Fruit fly (Drosophila melanogaster) whole organism, pupa: ENCODE measurements around the gene CG14194.

Experiments used
- CG10348 ChIP-seq: fragments of 200-800 bp; sonication (Bioruptor generic); IDR thresholded peaks from 2 replicates; pipeline ENCODE4 v1.3.6; 2022; ENCODE audit warnings: missing biosample characterization, missing genetic modification characterization
- CG12605 ChIP-seq: fragments of 200-800 bp; sonication (Bioruptor generic); IDR thresholded peaks from 2 replicates; pipeline ENCODE4 v1.3.6; 2022; ENCODE audit warnings: missing biosample characterization, missing genetic modification characterization
- CG13204 ChIP-seq: fragments of 200-800 bp; sonication (Bioruptor generic); optimal IDR thresholded peaks from 2 replicates; lab custom pipeline; 2018; ENCODE audit warnings: missing biosample characterization, mild to moderate bottlenecking, missing genetic modification characterization, moderate library complexity
- CG14655 ChIP-seq: fragments of 200-800 bp; sonication (Bioruptor generic); optimal IDR thresholded peaks from 3 replicates; lab custom pipeline; 2017; ENCODE audit warnings: mild to moderate bottlenecking, missing biosample characterization, missing genetic modification reagents, missing genetic modification characterization
- CG15710 ChIP-seq: fragments of 200-800 bp; sonication (Bioruptor generic); optimal IDR thresholded peaks from 2 replicates; lab custom pipeline; 2018; ENCODE audit warnings: missing biosample characterization, mild to moderate bottlenecking, missing genetic modification characterization, moderate library complexity
- CG17806 ChIP-seq: fragments of 200-800 bp; sonication (Bioruptor generic); optimal IDR thresholded peaks from 2 replicates; lab custom pipeline; 2018; ENCODE audit warnings: missing biosample characterization, mild to moderate bottlenecking, missing genetic modification characterization, moderate library complexity
- CG32121 ChIP-seq: fragments of 200-800 bp; sonication (Bioruptor generic); IDR thresholded peaks from 2 replicates; pipeline ENCODE4 v1.3.6; 2022; ENCODE audit warnings: missing biosample characterization, missing genetic modification characterization
- CG34367 ChIP-seq: fragments of 200-800 bp; sonication (Bioruptor generic); optimal IDR thresholded peaks from 2 replicates; lab custom pipeline; 2018; ENCODE audit warnings: missing biosample characterization, mild to moderate bottlenecking, missing genetic modification characterization
- CG4496 ChIP-seq: fragments of 200-800 bp; sonication (Bioruptor generic); IDR thresholded peaks from 3 replicates; pipeline ENCODE4 v1.3.6; 2022; ENCODE audit warnings: missing biosample characterization, missing genetic modification characterization
- CG8159 ChIP-seq: fragments of 200-800 bp; sonication (Bioruptor generic); optimal IDR thresholded peaks from 3 replicates; lab custom pipeline; 2018; ENCODE audit warnings: missing biosample characterization, mild to moderate bottlenecking, missing genetic modification characterization, moderate library complexity
- CG8301 ChIP-seq: fragments of 200-800 bp; sonication (Bioruptor generic); optimal IDR thresholded peaks from 2 replicates; lab custom pipeline; 2018; ENCODE audit warnings: missing biosample characterization, mild to moderate bottlenecking, missing genetic modification characterization
- CG9948 ChIP-seq: fragments of 200-800 bp; sonication (Bioruptor generic); optimal IDR thresholded peaks from 2 replicates; lab custom pipeline; 2018; ENCODE audit warnings: missing biosample characterization, mild to moderate bottlenecking, missing genetic modification characterization, moderate library complexity
- D1 ChIP-seq: fragments of 200-800 bp; sonication (Bioruptor generic); optimal IDR thresholded peaks from 2 replicates; lab custom pipeline; 2018; ENCODE audit warnings: missing biosample characterization, mild to moderate bottlenecking, missing genetic modification characterization, moderate library complexity
- EcR ChIP-seq: fragments of 200-800 bp; sonication (Bioruptor generic); optimal IDR thresholded peaks from 3 replicates; lab custom pipeline; 2019; ENCODE audit warnings: missing biosample characterization, missing genetic modification characterization, mild to moderate bottlenecking, moderate library complexity, missing genetic modification reagents
- Ets98B ChIP-seq: fragments of 200-800 bp; sonication (Bioruptor generic); IDR thresholded peaks from 2 replicates; pipeline ENCODE4 v1.3.6; 2022; ENCODE audit warnings: missing biosample characterization, missing genetic modification characterization
- Pif1A ChIP-seq: fragments of 200-800 bp; sonication (Bioruptor generic); optimal IDR thresholded peaks from 3 replicates; lab custom pipeline; 2016; ENCODE audit warnings: missing biosample characterization, missing genetic modification characterization
- Pif1B ChIP-seq: fragments of 200-800 bp; sonication (Bioruptor generic); optimal IDR thresholded peaks from 3 replicates; lab custom pipeline; 2016; ENCODE audit warnings: missing biosample characterization, missing genetic modification characterization
- Snoo ChIP-seq: fragments of 200-800 bp; sonication (Bioruptor generic); optimal IDR thresholded peaks from 3 replicates; lab custom pipeline; 2017; ENCODE audit warnings: missing biosample characterization, mild to moderate bottlenecking, missing genetic modification characterization, inconsistent platforms
- fd96Ca ChIP-seq: fragments of 200-800 bp; sonication (Bioruptor generic); IDR thresholded peaks from 3 replicates; pipeline ENCODE4 v1.3.6; 2022; ENCODE audit warnings: missing biosample characterization, missing genetic modification characterization
- gl ChIP-seq: fragments of 200-800 bp; sonication (Bioruptor generic); optimal IDR thresholded peaks from 2 replicates; lab custom pipeline; 2018; ENCODE audit warnings: missing biosample characterization, mild to moderate bottlenecking, missing genetic modification characterization
- rn ChIP-seq: fragments of 200-800 bp; sonication (Bioruptor generic); IDR thresholded peaks from 2 replicates; pipeline ENCODE4 v1.3.6; 2022; ENCODE audit warnings: missing biosample characterization, missing genetic modification characterization

CG14194 gene

dm6 chrX:19155922-19156437 lies 37.4 kb upstream of the CG14194 start:
- peak; percentile 75 for TF ChIP-seq CG13204 (GFP tag; lab: Kevin White, UChicago)
- TF ChIP-seq CG32121 (GFP tag; lab: Robert Waterston, UW) = peak; percentile 79
- TF ChIP-seq rn (GFP tag; lab: Robert Waterston, UW) = peak; percentile 60
- TF ChIP-seq Snoo (tag; lab: Kevin White, UChicago) = peak; percentile 82
- peak; percentile 90 for TF ChIP-seq CG17806 (tag; lab: Kevin White, UChicago)
- peak; percentile 79 for TF ChIP-seq CG12605 (GFP tag; lab: Robert Waterston, UW)
- peak; percentile 88 for TF ChIP-seq CG34367 (tag; lab: Kevin White, UChicago)
- TF ChIP-seq D1 (tag; lab: Kevin White, UChicago) = peak; percentile 69
- TF ChIP-seq Pif1B (GFP tag; lab: Kevin White, UChicago) = peak; percentile 77
- TF ChIP-seq Ets98B (GFP tag; lab: Robert Waterston, UW) = peak; percentile 71
- peak; percentile 89 for TF ChIP-seq CG9948 (tag; lab: Kevin White, UChicago)
- TF ChIP-seq fd96Ca (GFP tag; lab: Robert Waterston, UW) = peak; percentile 66; the same call in 1 of the 3 replicates
- TF ChIP-seq CG10348 (GFP tag; lab: Robert Waterston, UW) = no peak
- peak; percentile 92 for TF ChIP-seq CG15710
- TF ChIP-seq EcR (GFP tag; lab: Kevin White, UChicago) = peak; percentile 71
- peak; percentile 79 for TF ChIP-seq Pif1A (GFP tag; lab: Kevin White, UChicago)
- TF ChIP-seq CG14655 (GFP tag; lab: Kevin White, UChicago) = peak; percentile 85
- peak; percentile 75 for TF ChIP-seq gl (tag; lab: Kevin White, UChicago)
- peak; percentile 92 for TF ChIP-seq CG8159 (tag; lab: Kevin White, UChicago)
- TF ChIP-seq CG8301 (tag; lab: Kevin White, UChicago) = peak; percentile 79
- TF ChIP-seq CG4496 = peak; percentile 87

dm6 chrX:19157471-19157870 lies 35.9 kb upstream of the CG14194 start:
- TF ChIP-seq CG34367 (tag; lab: Kevin White, UChicago) = no peak
- no peak for TF ChIP-seq CG14655 (GFP tag; lab: Kevin White, UChicago)
- TF ChIP-seq CG8159 (tag; lab: Kevin White, UChicago) = no peak
- no peak for TF ChIP-seq CG9948 (tag; lab: Kevin White, UChicago)
- no peak for TF ChIP-seq CG32121 (GFP tag; lab: Robert Waterston, UW)
- TF ChIP-seq, all 21 proteins: peak for 0

dm6 chrX:19158519-19159289 lies 34.7 kb upstream of the CG14194 start:
- TF ChIP-seq CG15710 = peak; percentile 20
- TF ChIP-seq CG8159 (tag; lab: Kevin White, UChicago) = peak; percentile 60
- TF ChIP-seq gl (tag; lab: Kevin White, UChicago) = no peak
- peak; percentile 19 for TF ChIP-seq CG9948 (tag; lab: Kevin White, UChicago)
- TF ChIP-seq CG14655 (GFP tag; lab: Kevin White, UChicago) = peak; percentile 50
- TF ChIP-seq CG12605 (GFP tag; lab: Robert Waterston, UW) = no peak

dm6 chrX:19159942-19160341 lies 33.4 kb upstream of the CG14194 start:
- no peak for TF ChIP-seq Pif1A (GFP tag; lab: Kevin White, UChicago)
- peak; percentile 66 for TF ChIP-seq CG17806 (tag; lab: Kevin White, UChicago)
- peak; percentile 84 for TF ChIP-seq CG15710
- no peak for TF ChIP-seq gl (tag; lab: Kevin White, UChicago)
- TF ChIP-seq Snoo (tag; lab: Kevin White, UChicago) = peak; percentile 80
- TF ChIP-seq CG13204 (GFP tag; lab: Kevin White, UChicago) = no peak
- TF ChIP-seq EcR (GFP tag; lab: Kevin White, UChicago) = no peak
- TF ChIP-seq fd96Ca (GFP tag; lab: Robert Waterston, UW) = no peak
- TF ChIP-seq rn (GFP tag; lab: Robert Waterston, UW) = no peak
- TF ChIP-seq D1 (tag; lab: Kevin White, UChicago) = peak; percentile 31
- no peak for TF ChIP-seq CG12605 (GFP tag; lab: Robert Waterston, UW)
- no peak for TF ChIP-seq CG10348 (GFP tag; lab: Robert Waterston, UW)
- no peak; the same call in 2 of the 3 replicates for TF ChIP-seq CG4496
- TF ChIP-seq Pif1B (GFP tag; lab: Kevin White, UChicago) = peak; percentile 53
- TF ChIP-seq CG14655 (GFP tag; lab: Kevin White, UChicago) = peak; percentile 69
- TF ChIP-seq CG34367 (tag; lab: Kevin White, UChicago) = peak; percentile 85
- peak; percentile 21 for TF ChIP-seq Ets98B (GFP tag; lab: Robert Waterston, UW)
- peak; percentile 80 for TF ChIP-seq CG8159 (tag; lab: Kevin White, UChicago)
- peak; percentile 42 for TF ChIP-seq CG8301 (tag; lab: Kevin White, UChicago)
- TF ChIP-seq CG9948 (tag; lab: Kevin White, UChicago) = peak; percentile 84

- no peak for TF ChIP-seq Ets98B (GFP tag; lab: Robert Waterston, UW)
- TF ChIP-seq fd96Ca (GFP tag; lab: Robert Waterston, UW) = no peak
- peak; percentile 47 for TF ChIP-seq CG13204 (GFP tag; lab: Kevin White, UChicago)
- peak; percentile 20 for TF ChIP-seq CG8301 (tag; lab: Kevin White, UChicago)
- peak; percentile 69 for TF ChIP-seq CG8159 (tag; lab: Kevin White, UChicago)
- TF ChIP-seq CG32121 (GFP tag; lab: Robert Waterston, UW) = no peak
- TF ChIP-seq CG10348 (GFP tag; lab: Robert Waterston, UW) = no peak
- TF ChIP-seq CG12605 (GFP tag; lab: Robert Waterston, UW) = no peak
- no peak for TF ChIP-seq EcR (GFP tag; lab: Kevin White, UChicago)
- peak; percentile 52 for TF ChIP-seq CG15710
- peak; percentile 32 for TF ChIP-seq CG34367 (tag; lab: Kevin White, UChicago)
- TF ChIP-seq D1 (tag; lab: Kevin White, UChicago) = peak; percentile 21
- TF ChIP-seq CG9948 (tag; lab: Kevin White, UChicago) = peak; percentile 44
- TF ChIP-seq rn (GFP tag; lab: Robert Waterston, UW) = no peak
- no peak for TF ChIP-seq Pif1B (GFP tag; lab: Kevin White, UChicago)
- peak; percentile 7 for TF ChIP-seq CG17806 (tag; lab: Kevin White, UChicago)
- TF ChIP-seq Pif1A (GFP tag; lab: Kevin White, UChicago) = no peak
- TF ChIP-seq gl (tag; lab: Kevin White, UChicago) = no peak
- peak; percentile 40 for TF ChIP-seq CG14655 (GFP tag; lab: Kevin White, UChicago)
- no peak for TF ChIP-seq Snoo (tag; lab: Kevin White, UChicago)
- TF ChIP-seq CG4496 = no peak
- TF ChIP-seq, all 21 proteins: peak for 9
These were observed 32.5 kb upstream of the CG14194 start for dm6 chrX:19160635-19161407.
